Worm (Caenorhabditis elegans) whole organism, early embryonic: ENCODE measurements around the gene hot-2.

Source experiments
- B0310.2 ChIP-seq: sonication (generic microtip); optimal IDR thresholded peaks from 2 replicates; lab custom pipeline; 2016; ENCODE audit warnings: mild to moderate bottlenecking, missing genetic modification characterization, missing compliant biosample characterization
- F13C5.2 ChIP-seq: sonication (generic microtip); optimal IDR thresholded peaks from 2 replicates; lab custom pipeline; 2017; ENCODE audit warnings: mild to moderate bottlenecking, missing genetic modification characterization, inconsistent platforms, missing compliant biosample characterization
- aly-1 ChIP-seq: sonication (generic microtip); optimal IDR thresholded peaks from 2 replicates; lab custom pipeline; 2016; ENCODE audit warnings: missing genetic modification characterization, missing compliant biosample characterization
- ama-1 ChIP-seq: fragments of 150-350 bp; optimal IDR thresholded peaks from 2 replicates; lab custom pipeline; 2014
- ceh-13 ChIP-seq: fragments of 200-800 bp; sonication (Bioruptor generic); optimal IDR thresholded peaks from 2 replicates; lab custom pipeline; 2018; ENCODE audit warnings: mild to moderate bottlenecking, missing genetic modification characterization, missing compliant biosample characterization
- ceh-36 ChIP-seq: sonication (generic microtip); optimal IDR thresholded peaks from 2 replicates; lab custom pipeline; 2016; ENCODE audit warnings: missing genetic modification characterization, inconsistent platforms, missing compliant biosample characterization
- ets-7 ChIP-seq: sonication (generic microtip); optimal IDR thresholded peaks from 2 replicates; lab custom pipeline; 2016; ENCODE audit warnings: missing genotype, missing genetic modification characterization, missing compliant biosample characterization
- flt-1 ChIP-seq: fragments of 200-800 bp; sonication (Bioruptor generic); IDR thresholded peaks from 2 replicates; pipeline ENCODE4 v1.3.6; 2022; ENCODE audit warnings: missing genetic modification characterization, missing compliant biosample characterization
- hmbx-1 ChIP-seq: sonication (generic microtip); optimal IDR thresholded peaks from 2 replicates; lab custom pipeline; 2016; ENCODE audit warnings: mild to moderate bottlenecking, missing genetic modification characterization, missing compliant biosample characterization
- hmg-4 ChIP-seq: fragments of 200-800 bp; sonication (Bioruptor generic); optimal IDR thresholded peaks from 2 replicates; lab custom pipeline; 2018; ENCODE audit warnings: mild to moderate bottlenecking, missing genetic modification characterization, missing compliant biosample characterization
- hnd-1 ChIP-seq: sonication (generic microtip); optimal IDR thresholded peaks from 2 replicates; lab custom pipeline; 2016; ENCODE audit warnings: missing genetic modification characterization, missing compliant biosample characterization
- pes-1 ChIP-seq: fragments of 200-800 bp; sonication (Bioruptor generic); IDR thresholded peaks from 2 replicates; pipeline ENCODE4 v1.3.6; 2022; ENCODE audit warnings: missing genetic modification reagents, missing genetic modification characterization, missing compliant biosample characterization
- scrt-1 ChIP-seq: fragments of 200-800 bp; sonication (Bioruptor generic); IDR thresholded peaks from 2 replicates; pipeline ENCODE4 v1.3.6; 2022; ENCODE audit warnings: missing genetic modification characterization, missing compliant biosample characterization
- sea-1 ChIP-seq: fragments of 200-800 bp; sonication (Bioruptor generic); conservative IDR thresholded peaks from 2 replicates; pipeline ENCODE4 v1.3.6; 2022; ENCODE audit warnings: missing genetic modification characterization, missing compliant biosample characterization
- tbx-11 ChIP-seq: fragments of 200-800 bp; sonication (Bioruptor generic); IDR thresholded peaks from 2 replicates; pipeline ENCODE4 v1.3.6; 2022; ENCODE audit warnings: missing genetic modification characterization, missing compliant biosample characterization
- tbx-37 ChIP-seq: fragments of 200-800 bp; sonication (Bioruptor generic); conservative IDR thresholded peaks from 2 replicates; pipeline ENCODE4 v1.3.6; 2022; ENCODE audit warnings: missing genetic modification reagents, missing genetic modification characterization, missing compliant biosample characterization
- tra-4 ChIP-seq: sonication (generic microtip); optimal IDR thresholded peaks from 2 replicates; lab custom pipeline; 2017; ENCODE audit warnings: missing genetic modification characterization, missing compliant biosample characterization

The hot-2 gene

ce11 chrV:19158664-19159063 is 15.9 kb upstream of the hot-2 start, which contains the start of gene Y39B6A.5:
Y39B6A.5 (minus strand) TSS chrV:19158877.
- TF ChIP-seq ets-7 (no peak), hnd-1 (tag; lab: Kevin White, UChicago) (no peak), ama-1 (lab: Kevin White, UChicago) (no peak), scrt-1 (GFP tag; lab: Robert Waterston, UW) (no peak), B0310.2 (tag; lab: Kevin White, UChicago) (no peak), tbx-11 (GFP tag; lab: Robert Waterston, UW) (no peak), tra-4 (tag; lab: Kevin White, UChicago) (no peak), aly-1 (tag; lab: Kevin White, UChicago) (no peak), F13C5.2 (no peak), sea-1 (GFP tag; lab: Robert Waterston, UW) (no peak), ceh-36 (tag; lab: Kevin White, UChicago) (no peak), ceh-13 (no peak)

- TF ChIP-seq sea-1 (GFP tag; lab: Robert Waterston, UW): no peak
- TF ChIP-seq ets-7: no peak
- TF ChIP-seq B0310.2 (tag; lab: Kevin White, UChicago): no peak
These were observed 1.2 kb downstream of the hot-2 start for ce11 chrV:19175714-19176113.

ce11 chrV:19177070-19177469 is 2.5 kb downstream of the hot-2 start:
- no peak for TF ChIP-seq sea-1 (GFP tag; lab: Robert Waterston, UW)
- TF ChIP-seq hmg-4: no peak
- no peak for TF ChIP-seq ceh-13
- TF ChIP-seq hnd-1 (tag; lab: Kevin White, UChicago): no peak
- no peak for TF ChIP-seq pes-1 (GFP tag; lab: Robert Waterston, UW)
- no peak for TF ChIP-seq tbx-11 (GFP tag; lab: Robert Waterston, UW)
- TF ChIP-seq tra-4 (tag; lab: Kevin White, UChicago): no peak
- TF ChIP-seq B0310.2 (tag; lab: Kevin White, UChicago): no peak

- TF ChIP-seq tbx-37 (GFP tag; lab: Robert Waterston, UW) (no peak), F13C5.2 (no peak), B0310.2 (tag; lab: Kevin White, UChicago) (no peak), pes-1 (GFP tag; lab: Robert Waterston, UW) (no peak), aly-1 (tag; lab: Kevin White, UChicago) (no peak)
These were observed 3.2 kb downstream of the hot-2 start for ce11 chrV:19177804-19178203.

- no peak for TF ChIP-seq ceh-13
- TF ChIP-seq hmbx-1 (tag; lab: Kevin White, UChicago): no peak
- no peak for TF ChIP-seq aly-1 (tag; lab: Kevin White, UChicago)
- no peak for TF ChIP-seq hnd-1 (tag; lab: Kevin White, UChicago)
- no peak for TF ChIP-seq F13C5.2
These were observed 4.3 kb downstream of the hot-2 start for ce11 chrV:19178896-19179295.

ce11 chrV:19181684-19182083 is 7.1 kb downstream of the hot-2 start:
- TF ChIP-seq F13C5.2: no peak
- no peak for TF ChIP-seq tra-4 (tag; lab: Kevin White, UChicago)
- no peak for TF ChIP-seq ceh-36 (tag; lab: Kevin White, UChicago)
- no peak for TF ChIP-seq tbx-37 (GFP tag; lab: Robert Waterston, UW)
- TF ChIP-seq tbx-11 (GFP tag; lab: Robert Waterston, UW): no peak
- no peak for TF ChIP-seq hnd-1 (tag; lab: Kevin White, UChicago)
- TF ChIP-seq ceh-13: no peak
- no peak for TF ChIP-seq sea-1 (GFP tag; lab: Robert Waterston, UW)
- TF ChIP-seq scrt-1 (GFP tag; lab: Robert Waterston, UW): no peak
- TF ChIP-seq flt-1: no peak
- no peak for TF ChIP-seq ama-1 (lab: Kevin White, UChicago)
- no peak for TF ChIP-seq B0310.2 (tag; lab: Kevin White, UChicago)
- TF ChIP-seq hmbx-1 (tag; lab: Kevin White, UChicago): no peak
- TF ChIP-seq ets-7: no peak
- TF ChIP-seq pes-1 (GFP tag; lab: Robert Waterston, UW): no peak
- no peak for TF ChIP-seq aly-1 (tag; lab: Kevin White, UChicago)
- no peak for TF ChIP-seq hmg-4

- 0 out of 2 replicates have a peak, but pooled peaks have one; percentile 11 for TF ChIP-seq tbx-11 (GFP tag; lab: Robert Waterston, UW)
- TF ChIP-seq hmg-4: no peak
- no peak for TF ChIP-seq tra-4 (tag; lab: Kevin White, UChicago)
- TF ChIP-seq pes-1 (GFP tag; lab: Robert Waterston, UW): no peak
- no peak for TF ChIP-seq tbx-37 (GFP tag; lab: Robert Waterston, UW)
- TF ChIP-seq scrt-1 (GFP tag; lab: Robert Waterston, UW): no peak
- peak; percentile 28 for TF ChIP-seq F13C5.2
- no peak for TF ChIP-seq ceh-13
- no peak for TF ChIP-seq ama-1 (lab: Kevin White, UChicago)
These were observed 15.5 kb downstream of the hot-2 start, which contains the start of the genes Y39B6A.3 and pph-5 for ce11 chrV:19189963-19190597. Y39B6A.3 (minus strand) TSS chrV:19190013. pph-5 (plus strand) TSS chrV:19190547.

- TF ChIP-seq ets-7: no peak
- TF ChIP-seq pes-1 (GFP tag; lab: Robert Waterston, UW): no peak
- no peak for TF ChIP-seq ceh-13
- TF ChIP-seq hmbx-1 (tag; lab: Kevin White, UChicago): no peak
- TF ChIP-seq tbx-11 (GFP tag; lab: Robert Waterston, UW): no peak
- TF ChIP-seq hnd-1 (tag; lab: Kevin White, UChicago): no peak
- TF ChIP-seq flt-1: no peak
- no peak for TF ChIP-seq aly-1 (tag; lab: Kevin White, UChicago)
- no peak for TF ChIP-seq ceh-36 (tag; lab: Kevin White, UChicago)
- TF ChIP-seq F13C5.2: no peak
- no peak for TF ChIP-seq ama-1 (lab: Kevin White, UChicago)
- no peak for TF ChIP-seq tbx-37 (GFP tag; lab: Robert Waterston, UW)
- no peak for TF ChIP-seq tra-4 (tag; lab: Kevin White, UChicago)
- TF ChIP-seq sea-1 (GFP tag; lab: Robert Waterston, UW): no peak
- no peak for TF ChIP-seq scrt-1 (GFP tag; lab: Robert Waterston, UW)
These were observed 26.6 kb downstream of the hot-2 start for ce11 chrV:19201190-19201589.
